Fruit fly (Drosophila melanogaster) whole organism, embryonic: ENCODE measurements around the gene CG15877.

ENCODE experiments used
- CG10431 ChIP-seq: fragments of 200-800 bp; sonication (Bioruptor generic); optimal IDR thresholded peaks from 3 replicates; lab custom pipeline; 2018; ENCODE audit warnings: missing biosample characterization, mild to moderate bottlenecking, missing genetic modification characterization
- CG12236 ChIP-seq: fragments of 200-800 bp; sonication (Bioruptor generic); optimal IDR thresholded peaks from 2 replicates; lab custom pipeline; 2016; ENCODE audit warnings: missing biosample characterization, missing genetic modification characterization
- CG12299 ChIP-seq: fragments of 200-800 bp; sonication (Bioruptor generic); optimal IDR thresholded peaks from 2 replicates; lab custom pipeline; 2018; ENCODE audit warnings: missing biosample characterization, mild to moderate bottlenecking, missing genetic modification characterization
- CG12659 ChIP-seq: fragments of 200-800 bp; sonication (Bioruptor generic); optimal IDR thresholded peaks from 3 replicates; lab custom pipeline; 2017; ENCODE audit warnings: mild to moderate bottlenecking, missing biosample characterization, missing genetic modification reagents, missing genetic modification characterization
- CG13775 ChIP-seq: fragments of 200-800 bp; sonication (Bioruptor generic); optimal IDR thresholded peaks from 3 replicates; lab custom pipeline; 2017; ENCODE audit warnings: missing biosample characterization, mild to moderate bottlenecking, missing genetic modification characterization
- CG14965 ChIP-seq: fragments of 200-800 bp; sonication (Bioruptor generic); optimal IDR thresholded peaks from 2 replicates; lab custom pipeline; 2016; ENCODE audit warnings: missing biosample characterization, missing genetic modification characterization, borderline replicate concordance
- CG15479 ChIP-seq: fragments of 200-800 bp; sonication (Bioruptor generic); optimal IDR thresholded peaks from 3 replicates; lab custom pipeline; 2019; ENCODE audit warnings: missing biosample characterization, mild to moderate bottlenecking, missing genetic modification characterization, moderate library complexity
- CG16813 ChIP-seq: fragments of 200-800 bp; sonication (Bioruptor generic); IDR thresholded peaks from 3 replicates; pipeline ENCODE4 v1.3.6; 2022; ENCODE audit warnings: missing biosample characterization, missing genetic modification characterization; ENCODE audit not compliant: partially characterized antibody
- CG16863 ChIP-seq: fragments of 200-800 bp; sonication (Bioruptor generic); optimal IDR thresholded peaks from 3 replicates; lab custom pipeline; 2016; ENCODE audit warnings: missing biosample characterization, missing genetic modification characterization
- CG17568 ChIP-seq: fragments of 200-800 bp; sonication (Bioruptor generic); optimal IDR thresholded peaks from 2 replicates; lab custom pipeline; 2018; ENCODE audit warnings: missing biosample characterization, mild to moderate bottlenecking, missing genetic modification characterization, moderate library complexity
- CG2129 ChIP-seq: fragments of 200-800 bp; sonication (Bioruptor generic); IDR thresholded peaks from 2 replicates; pipeline ENCODE4 v1.3.6; 2022; ENCODE audit warnings: missing biosample characterization, missing genetic modification characterization; ENCODE audit not compliant: partially characterized antibody
- CG31224 ChIP-seq: fragments of 200-800 bp; sonication (Bioruptor generic); IDR thresholded peaks from 2 replicates; pipeline ENCODE4 v1.3.6; 2022; ENCODE audit warnings: missing biosample characterization, missing genetic modification characterization
- CG31441 ChIP-seq: fragments of 200-800 bp; sonication (Bioruptor generic); IDR thresholded peaks from 2 replicates; pipeline ENCODE4 v1.3.6; 2022; ENCODE audit warnings: missing biosample characterization, missing genetic modification characterization
- CG33213 ChIP-seq: fragments of 200-800 bp; sonication (Bioruptor generic); optimal IDR thresholded peaks from 3 replicates; lab custom pipeline; 2016; ENCODE audit warnings: missing biosample characterization, missing genetic modification characterization
- CG33557 ChIP-seq: fragments of 200-800 bp; sonication (Bioruptor generic); optimal IDR thresholded peaks from 2 replicates; lab custom pipeline; 2019; ENCODE audit warnings: missing biosample characterization, mild to moderate bottlenecking, missing genetic modification characterization, moderate library complexity
- CG3726 ChIP-seq: fragments of 200-800 bp; sonication (Bioruptor generic); IDR thresholded peaks from 3 replicates; pipeline ENCODE4, ENCODE4 v1.3.6; 2022; ENCODE audit warnings: missing biosample characterization, missing genetic modification characterization
- CG4360 ChIP-seq: fragments of 200-800 bp; sonication (Bioruptor generic); IDR thresholded peaks from 2 replicates; pipeline ENCODE4 v1.3.6; 2022; ENCODE audit warnings: missing biosample characterization, missing genetic modification characterization
- Camta ChIP-seq: fragments of 200-800 bp; sonication (Bioruptor generic); optimal IDR thresholded peaks from 2 replicates; lab custom pipeline; 2016; ENCODE audit warnings: missing biosample characterization, missing genetic modification characterization
- Dfd ChIP-seq, 2 experiments: fragments of >200 bp; optimal IDR thresholded peaks; 2 replicates each; lab custom pipeline; 2017; ENCODE audit warnings: missing biosample characterization in 2 of 2, missing genetic modification characterization in 2 of 2
- Drgx ChIP-seq: fragments of 200-800 bp; sonication (Bioruptor generic); IDR thresholded peaks from 2 replicates; pipeline ENCODE4 v1.3.6; 2022; ENCODE audit warnings: missing biosample characterization, missing genetic modification characterization
- GATAe ChIP-seq: fragments of 200-800 bp; sonication (Bioruptor generic); conservative IDR thresholded peaks from 2 replicates; pipeline ENCODE4 v1.3.6; 2022; ENCODE audit warnings: missing biosample characterization, missing genetic modification characterization
- Lhr ChIP-seq: fragments of 200-800 bp; sonication (Bioruptor generic); optimal IDR thresholded peaks from 3 replicates; lab custom pipeline; 2017; ENCODE audit warnings: mild to moderate bottlenecking, missing biosample characterization, missing genetic modification reagents, missing genetic modification characterization
- Max ChIP-seq: fragments of 200-800 bp; sonication (Bioruptor generic); optimal IDR thresholded peaks from 2 replicates; lab custom pipeline; 2016; ENCODE audit warnings: missing biosample characterization, mild to moderate bottlenecking, missing genetic modification characterization
- Mes4 ChIP-seq: fragments of 200-800 bp; sonication (Bioruptor generic); optimal IDR thresholded peaks from 2 replicates; lab custom pipeline; 2016; ENCODE audit warnings: missing biosample characterization, missing genetic modification characterization
- NK7.1 ChIP-seq: fragments of 200-800 bp; sonication (Bioruptor generic); optimal IDR thresholded peaks from 3 replicates; lab custom pipeline; 2016; ENCODE audit warnings: missing biosample characterization, missing genetic modification characterization
- Spps ChIP-seq: fragments of 200-800 bp; sonication (Bioruptor generic); optimal IDR thresholded peaks from 2 replicates; lab custom pipeline; 2018; ENCODE audit warnings: missing biosample characterization, mild to moderate bottlenecking, missing genetic modification characterization
- Usf ChIP-seq: fragments of 200-800 bp; sonication (Bioruptor generic); optimal IDR thresholded peaks from 2 replicates; lab custom pipeline; 2017; ENCODE audit warnings: missing genotype, missing biosample characterization, missing genetic modification characterization
- ase ChIP-seq: fragments of 200-800 bp; sonication (Bioruptor generic); IDR thresholded peaks from 3 replicates; pipeline ENCODE4 v1.3.6; 2022; ENCODE audit warnings: missing biosample characterization, missing genetic modification characterization
- bigmax ChIP-seq: fragments of 200-800 bp; sonication (Bioruptor generic); optimal IDR thresholded peaks from 2 replicates; lab custom pipeline; 2018; ENCODE audit warnings: missing biosample characterization, mild to moderate bottlenecking, missing genetic modification characterization
- caup ChIP-seq: fragments of 200-800 bp; sonication (Bioruptor generic); optimal IDR thresholded peaks from 3 replicates; lab custom pipeline; 2017; ENCODE audit warnings: missing biosample characterization, mild to moderate bottlenecking, missing genetic modification characterization, moderate library complexity; ENCODE audit not compliant: severe bottlenecking
- cg ChIP-seq: fragments of 200-800 bp; sonication (Bioruptor generic); optimal IDR thresholded peaks from 3 replicates; lab custom pipeline; 2019; ENCODE audit warnings: missing biosample characterization, mild to moderate bottlenecking, missing genetic modification characterization, moderate library complexity
- disco-r ChIP-seq: fragments of 200-800 bp; sonication (Bioruptor generic); optimal IDR thresholded peaks from 2 replicates; lab custom pipeline; 2016; ENCODE audit warnings: missing biosample characterization, missing genetic modification characterization
- fd102C ChIP-seq: fragments of 200-800 bp; sonication (Bioruptor generic); optimal IDR thresholded peaks from 2 replicates; lab custom pipeline; 2018; ENCODE audit warnings: missing biosample characterization, mild to moderate bottlenecking, missing genetic modification characterization, moderate library complexity
- gt ChIP-seq: fragments of 200-800 bp; sonication (Bioruptor generic); IDR thresholded peaks from 2 replicates; pipeline ENCODE4 v1.3.6; 2022; ENCODE audit warnings: missing biosample characterization, missing genetic modification characterization
- insv ChIP-seq, 2 experiments: fragments of 200-800 bp; sonication (Bioruptor generic); optimal IDR thresholded peaks; 3 replicates each; lab custom pipeline; 2016 to 2018; ENCODE audit warnings: missing biosample characterization in 2 of 2, missing genetic modification characterization in 2 of 2
- jumu ChIP-seq: fragments of 200-800 bp; sonication (Bioruptor generic); optimal IDR thresholded peaks from 3 replicates; lab custom pipeline; 2016; ENCODE audit warnings: missing biosample characterization, missing genetic modification characterization
- mam ChIP-seq: fragments of 200-800 bp; sonication (Bioruptor generic); optimal IDR thresholded peaks from 3 replicates; lab custom pipeline; 2016; ENCODE audit warnings: missing biosample characterization, missing genetic modification characterization
- nerfin-1 ChIP-seq: fragments of 200-800 bp; sonication (Bioruptor generic); optimal IDR thresholded peaks from 3 replicates; lab custom pipeline; 2019; ENCODE audit warnings: missing biosample characterization, mild to moderate bottlenecking, missing genetic modification characterization, moderate library complexity
- pb ChIP-seq: fragments of 200-800 bp; sonication (Bioruptor generic); optimal IDR thresholded peaks from 3 replicates; lab custom pipeline; 2016; ENCODE audit warnings: missing biosample characterization, missing genetic modification characterization
- row ChIP-seq: fragments of 200-800 bp; sonication (Bioruptor generic); IDR thresholded peaks from 3 replicates; pipeline ENCODE4 v1.3.6; 2022; ENCODE audit warnings: missing biosample characterization, missing genetic modification characterization
- salm ChIP-seq: fragments of 200-800 bp; sonication (Bioruptor generic); optimal IDR thresholded peaks from 2 replicates; lab custom pipeline; 2018; ENCODE audit warnings: missing biosample characterization, mild to moderate bottlenecking, missing genetic modification characterization
- sens ChIP-seq: fragments of 200-800 bp; sonication (Bioruptor generic); peaks from one replicate; lab custom pipeline; 2016; ENCODE audit warnings: missing biosample characterization, missing genetic modification characterization
- sisA ChIP-seq: fragments of 200-800 bp; sonication (Bioruptor generic); IDR thresholded peaks from 2 replicates; pipeline ENCODE4 v1.3.6; 2022; ENCODE audit warnings: missing biosample characterization, missing genetic modification characterization
- vfl ChIP-seq: fragments of 200-800 bp; sonication (Bioruptor generic); optimal IDR thresholded peaks from 2 replicates; lab custom pipeline; 2016; ENCODE audit warnings: missing biosample characterization, missing genetic modification characterization
- zfh1 ChIP-seq: fragments of 200-800 bp; sonication (Bioruptor generic); IDR thresholded peaks from 3 replicates; pipeline ENCODE4 v1.3.6; 2022; ENCODE audit warnings: missing biosample characterization, missing genetic modification characterization
- zfh2 ChIP-seq: fragments of 200-800 bp; sonication (Bioruptor generic); optimal IDR thresholded peaks from 2 replicates; lab custom pipeline; 2016; ENCODE audit warnings: missing biosample characterization, missing genetic modification characterization

Gene CG15877

DNA sequence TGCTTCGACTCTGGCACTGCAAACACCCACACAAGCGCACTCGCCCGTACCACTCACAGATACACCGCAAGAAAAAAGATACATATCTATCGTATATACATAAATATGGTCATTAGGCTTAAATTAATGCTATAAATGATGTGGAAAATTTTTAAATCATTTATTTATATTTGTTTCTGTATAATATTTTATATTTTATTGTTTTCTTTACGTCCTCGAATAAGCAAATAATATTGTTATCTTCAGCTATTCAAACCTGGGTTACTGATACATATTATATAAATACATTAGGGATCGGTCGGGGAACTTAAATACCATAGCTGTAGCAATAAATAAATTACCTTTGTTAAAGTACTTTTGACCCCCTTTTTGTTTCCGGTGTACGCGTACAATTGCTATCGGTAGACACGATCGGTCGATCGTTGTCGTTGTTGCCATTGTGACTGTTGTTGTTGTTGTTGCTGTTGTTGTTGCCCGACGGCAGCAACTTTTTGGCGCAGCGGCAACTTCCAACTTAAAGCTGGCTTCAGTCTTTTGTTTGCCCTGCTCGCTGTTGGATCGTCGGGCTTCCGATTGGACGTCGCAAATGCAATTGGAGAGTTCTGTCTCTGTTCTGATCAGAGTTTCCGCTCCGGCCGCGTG lies 40.2 kb upstream of the CG15877 start (continued):
- TF ChIP-seq Mes4 (GFP tag; lab: Kevin White, UChicago) = no peak
- TF ChIP-seq zfh1 (GFP tag; lab: Robert Waterston, UW) = 0 out of 3 replicates have a peak, but pooled peaks have one; percentile 25
- peak; percentile 31 for TF ChIP-seq CG17568 (GFP tag; lab: Kevin White, UChicago)
- TF ChIP-seq gt = no peak
- TF ChIP-seq CG10431 (GFP tag; lab: Kevin White, UChicago) = peak; percentile 4
- no peak for TF ChIP-seq disco-r
- peak; percentile 86 for TF ChIP-seq Drgx (GFP tag; lab: Robert Waterston, UW)
- TF ChIP-seq CG33557 (GFP tag; lab: Kevin White, UChicago) = peak; percentile 2
- TF ChIP-seq CG3726 (GFP tag; lab: Robert Waterston, UW) = no peak
- peak; percentile 77 for TF ChIP-seq sens (GFP tag; lab: Kevin White, UChicago)
- no peak; the same call in 2 of the 3 replicates for TF ChIP-seq ase
- no peak for TF ChIP-seq GATAe (GFP tag; lab: Robert Waterston, UW)
- no peak for TF ChIP-seq CG12236 (GFP tag; lab: Kevin White, UChicago)
- no peak for TF ChIP-seq pb (GFP tag; lab: Kevin White, UChicago)
- TF ChIP-seq Max (GFP tag; lab: Kevin White, UChicago) = peak; percentile 28
- TF ChIP-seq mam (GFP tag; lab: Kevin White, UChicago) = no peak
- TF ChIP-seq zfh2 (GFP tag; lab: Kevin White, UChicago) = peak; percentile 1
- peak; percentile 6 for TF ChIP-seq Usf (GFP tag; lab: Kevin White, UChicago)
- peak; percentile 79 for TF ChIP-seq CG12659 (GFP tag; lab: Kevin White, UChicago)
- TF ChIP-seq CG16863 = no peak
- peak; percentile 73 for TF ChIP-seq nerfin-1 (tag; lab: Kevin White, UChicago)
- no peak for TF ChIP-seq CG14965 (GFP tag; lab: Kevin White, UChicago)
- peak; percentile 41; the same call in 1 of the 2 replicates for TF ChIP-seq CG31224 (GFP tag; lab: Robert Waterston, UW)
- peak in 1 of 2 experiments; percentile 6 for TF ChIP-seq Dfd (GFP tag; optimal IDR thresholded peaks at IDR 0.05; lab: Kevin White, UChicago)
- no peak for TF ChIP-seq Camta (GFP tag; lab: Kevin White, UChicago)
- no peak for TF ChIP-seq NK7.1
- TF ChIP-seq cg (GFP tag; lab: Kevin White, UChicago) = peak; percentile 12
- TF ChIP-seq jumu (GFP tag; lab: Kevin White, UChicago) = no peak
- TF ChIP-seq CG33213 (GFP tag; lab: Kevin White, UChicago) = no peak
- TF ChIP-seq row (GFP tag; lab: Robert Waterston, UW) = peak; percentile 73
- peak; percentile 81 for TF ChIP-seq CG31441 (GFP tag; lab: Robert Waterston, UW)
- TF ChIP-seq fd102C = no peak
- peak; percentile 57; the same call in 1 of the 2 replicates for TF ChIP-seq sisA (GFP tag; lab: Robert Waterston, UW)
- TF ChIP-seq CG4360 (GFP tag; lab: Robert Waterston, UW) = peak; percentile 65
- no peak for TF ChIP-seq CG2129 (GFP tag; lab: Robert Waterston, UW)
- no peak for TF ChIP-seq bigmax (GFP tag; lab: Kevin White, UChicago)
- TF ChIP-seq salm (tag; lab: Kevin White, UChicago) = peak; percentile 57
- no peak for TF ChIP-seq Lhr (GFP tag; lab: Kevin White, UChicago)
- no peak for TF ChIP-seq CG15479 (GFP tag; lab: Kevin White, UChicago)
- TF ChIP-seq insv (GFP tag; optimal IDR thresholded peaks at IDR 0.05; lab: Kevin White, UChicago) = peak in 1 of 2 experiments; percentile 77
- peak; percentile 13 for TF ChIP-seq CG12299 (tag; lab: Kevin White, UChicago)
- TF ChIP-seq caup (GFP tag; lab: Kevin White, UChicago) = peak; percentile 71
- peak; percentile 16 for TF ChIP-seq Spps
- TF ChIP-seq CG16813 (GFP tag; lab: Robert Waterston, UW) = no peak
- no peak for TF ChIP-seq vfl (GFP tag; lab: Kevin White, UChicago)
- peak; percentile 70 for TF ChIP-seq CG13775 (GFP tag; lab: Kevin White, UChicago)
